Fruit fly (Drosophila melanogaster): ENCODE data around the gene Nrg.

Nrg gene

DNA sequence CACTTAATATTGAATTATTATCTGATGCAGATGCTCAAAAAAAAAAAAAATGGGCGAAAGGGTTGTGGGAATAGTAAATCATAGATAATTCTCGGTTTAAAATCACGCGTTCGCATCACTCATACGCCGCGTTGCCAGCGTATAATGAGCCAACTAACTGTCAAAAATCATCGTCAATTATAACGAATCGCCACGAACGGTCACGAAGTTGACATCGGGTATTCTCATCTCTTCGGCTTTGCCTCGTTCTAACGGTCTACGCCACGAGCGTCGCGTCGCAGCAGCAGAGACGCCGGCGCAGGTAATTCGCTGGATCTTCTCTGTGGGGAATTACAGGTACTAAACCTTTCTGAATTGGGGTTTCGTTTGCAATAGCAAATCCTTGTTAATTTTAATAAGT, 15.8 kb upstream of the Nrg start:
- TF ChIP-seq toe (GFP tag; optimal IDR thresholded peaks at IDR 0.05) = no peak
- TF ChIP-seq kay (GFP tag; ENCODE audit: borderline replicate concordance) = no peak
- TF ChIP-seq CG33017 (tag; optimal IDR thresholded peaks at IDR 0.05) = no peak
- TF ChIP-seq CG14711 (tag; optimal IDR thresholded peaks at IDR 0.05) = no peak
- no peak for TF ChIP-seq Hr96 (GFP tag; optimal IDR thresholded peaks at IDR 0.05)
- no peak for TF ChIP-seq pad (GFP tag; optimal IDR thresholded peaks at IDR 0.05)
- TF ChIP-seq Mnt (GFP tag; optimal IDR thresholded peaks at IDR 0.05) = no peak
- no peak for TF ChIP-seq CG7045 (GFP tag; optimal IDR thresholded peaks at IDR 0.05)
- TF ChIP-seq CG1620 (GFP tag; optimal IDR thresholded peaks at IDR 0.05) = no peak
- TF ChIP-seq Crg-1 (GFP tag; optimal IDR thresholded peaks at IDR 0.05) = no peak
- TF ChIP-seq CG12768 (GFP tag; optimal IDR thresholded peaks at IDR 0.05) = no peak

DNA sequence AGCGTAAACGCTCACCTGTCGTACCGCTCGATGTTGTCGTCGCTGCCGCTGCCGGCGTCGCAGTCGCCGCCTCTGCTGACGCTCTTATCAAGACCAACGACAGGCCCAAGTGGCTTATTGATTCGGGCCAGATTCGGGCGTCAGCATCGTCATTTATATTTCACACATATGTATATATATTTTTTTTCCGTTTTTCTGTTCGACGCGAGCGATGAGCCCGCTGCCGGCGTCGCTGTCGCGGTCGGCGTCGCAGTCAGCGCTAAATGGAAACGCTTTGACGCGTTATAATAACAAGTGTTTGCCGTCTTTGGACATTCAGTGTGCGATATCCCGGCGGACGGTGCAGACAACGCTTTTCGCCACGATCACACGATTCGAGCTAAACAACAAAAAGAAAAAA, 15.1 kb upstream of the Nrg start:
- TF ChIP-seq cic (GFP tag; optimal IDR thresholded peaks at IDR 0.05) (peak; percentile 38), tj (GFP tag; optimal IDR thresholded peaks at IDR 0.05) (no peak)

DNA sequence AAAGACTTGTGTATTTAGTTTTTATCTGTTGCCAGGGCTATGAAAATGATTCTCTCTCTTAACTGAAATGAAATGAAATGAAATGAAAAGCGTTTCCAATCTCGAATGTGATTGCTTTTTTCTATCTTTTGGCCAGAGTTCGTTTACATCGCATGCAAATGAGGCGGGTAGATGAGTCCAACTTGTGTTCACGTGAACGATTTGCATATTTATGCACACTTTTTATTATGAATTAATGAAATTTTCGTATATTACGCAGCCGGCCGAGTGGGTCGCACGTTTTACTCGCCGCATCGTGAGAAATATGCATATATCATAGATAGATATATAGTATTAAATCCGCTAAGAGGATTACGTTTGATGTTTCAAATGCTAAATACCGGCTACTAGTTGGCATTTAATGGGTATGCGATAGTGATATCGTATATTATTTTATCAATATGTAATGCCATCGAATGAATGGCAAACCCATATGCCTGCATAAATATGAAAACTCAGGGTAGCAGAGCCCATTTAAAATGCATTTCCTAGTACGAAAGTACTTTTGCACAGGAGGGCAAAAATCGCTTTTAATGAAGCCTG, 12.1 kb upstream of the Nrg start:
- TF ChIP-seq Hr96 (GFP tag; optimal IDR thresholded peaks at IDR 0.05) (no peak), ovo (GFP tag; optimal IDR thresholded peaks at IDR 0.05) (no peak), cnc (optimal IDR thresholded peaks at IDR 0.05) (no peak), CG5204 (GFP tag; optimal IDR thresholded peaks at IDR 0.05) (no peak), Clk (GFP tag; optimal IDR thresholded peaks at IDR 0.05) (no peak), CG33017 (tag; optimal IDR thresholded peaks at IDR 0.05) (no peak), tj (GFP tag; optimal IDR thresholded peaks at IDR 0.05) (no peak), CG1620 (GFP tag; optimal IDR thresholded peaks at IDR 0.05) (no peak), cic (GFP tag; optimal IDR thresholded peaks at IDR 0.05) (no peak), Crg-1 (GFP tag; optimal IDR thresholded peaks at IDR 0.05) (no peak), CG7101 (tag; optimal IDR thresholded peaks at IDR 0.05) (no peak), toe (GFP tag; optimal IDR thresholded peaks at IDR 0.05) (no peak), Mnt (GFP tag; optimal IDR thresholded peaks at IDR 0.05) (no peak), CG14711 (tag; optimal IDR thresholded peaks at IDR 0.05) (no peak), CG11617 (GFP tag; optimal IDR thresholded peaks at IDR 0.05) (no peak), bab1 (GFP tag; optimal IDR thresholded peaks at IDR 0.05) (no peak), CG12768 (GFP tag; optimal IDR thresholded peaks at IDR 0.05) (no peak), kay (GFP tag; ENCODE audit: borderline replicate concordance) (no peak)

DNA sequence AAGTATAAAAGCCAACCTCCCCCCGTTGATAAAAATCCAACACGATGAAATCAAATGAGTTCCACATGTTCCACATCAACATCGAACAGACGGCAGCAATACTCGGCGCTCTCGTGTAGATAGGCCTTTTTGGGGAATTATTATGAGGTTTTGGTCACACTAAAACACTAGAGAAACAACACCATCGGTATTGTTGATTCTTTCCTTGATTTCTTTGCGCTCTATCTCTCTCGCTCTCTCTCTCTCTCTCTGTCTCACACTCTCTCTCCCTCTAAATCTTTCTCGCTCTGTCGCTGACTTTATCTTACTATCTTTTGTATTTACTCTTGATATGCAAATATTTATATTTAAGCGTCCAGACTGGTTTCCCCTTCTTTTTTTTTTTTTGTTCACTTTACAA, 6.4 kb upstream of the Nrg start:
- TF ChIP-seq Crg-1 (GFP tag; optimal IDR thresholded peaks at IDR 0.05) = no peak
- TF ChIP-seq Hr96 (GFP tag; optimal IDR thresholded peaks at IDR 0.05) = no peak
- TF ChIP-seq bab1 (GFP tag; optimal IDR thresholded peaks at IDR 0.05) = no peak
- TF ChIP-seq kay (GFP tag; ENCODE audit: borderline replicate concordance) = no peak
- TF ChIP-seq CG7101 (tag; optimal IDR thresholded peaks at IDR 0.05) = peak; percentile 49
- no peak for TF ChIP-seq cnc (optimal IDR thresholded peaks at IDR 0.05)
- peak; percentile 23 for TF ChIP-seq CG7045 (GFP tag; optimal IDR thresholded peaks at IDR 0.05)
- no peak for TF ChIP-seq ovo (GFP tag; optimal IDR thresholded peaks at IDR 0.05)
- TF ChIP-seq CG12768 (GFP tag; optimal IDR thresholded peaks at IDR 0.05) = no peak
- no peak for TF ChIP-seq Mnt (GFP tag; optimal IDR thresholded peaks at IDR 0.05)
- TF ChIP-seq CG33017 (tag; optimal IDR thresholded peaks at IDR 0.05) = no peak
- no peak for TF ChIP-seq CG14711 (tag; optimal IDR thresholded peaks at IDR 0.05)

DNA sequence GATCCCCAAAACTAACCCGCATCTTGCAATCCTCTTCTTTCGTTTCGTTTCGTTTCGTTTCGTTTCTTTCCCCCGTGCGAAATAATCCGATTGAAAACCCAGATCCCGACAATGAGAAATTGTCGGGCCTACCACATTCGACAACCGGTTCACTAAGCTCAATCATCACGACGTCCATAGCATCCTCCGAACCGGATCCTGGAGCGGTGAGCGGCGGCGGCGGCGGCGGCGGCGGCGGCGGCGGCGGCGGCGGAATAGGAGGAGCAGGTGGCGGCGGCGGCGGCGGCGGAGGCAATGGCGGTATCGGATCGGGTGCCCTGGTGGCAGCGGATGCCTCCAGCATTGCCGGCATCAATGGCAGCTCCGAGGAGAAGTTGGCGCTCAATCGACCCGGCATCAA, 4.9 kb upstream of the Nrg start:
- no peak for TF ChIP-seq cic (GFP tag; optimal IDR thresholded peaks at IDR 0.05)
- TF ChIP-seq Clk (GFP tag; optimal IDR thresholded peaks at IDR 0.05) = no peak
- no peak for TF ChIP-seq pad (GFP tag; optimal IDR thresholded peaks at IDR 0.05)
- no peak for TF ChIP-seq Hr96 (GFP tag; optimal IDR thresholded peaks at IDR 0.05)
- no peak for TF ChIP-seq CG11617 (GFP tag; optimal IDR thresholded peaks at IDR 0.05)
- no peak for TF ChIP-seq CG1620 (GFP tag; optimal IDR thresholded peaks at IDR 0.05)
- no peak for TF ChIP-seq CG7101 (tag; optimal IDR thresholded peaks at IDR 0.05)
- no peak for TF ChIP-seq Crg-1 (GFP tag; optimal IDR thresholded peaks at IDR 0.05)
- no peak for TF ChIP-seq kay (GFP tag; ENCODE audit: borderline replicate concordance)
- TF ChIP-seq CG5204 (GFP tag; optimal IDR thresholded peaks at IDR 0.05) = no peak
- no peak for TF ChIP-seq cnc (optimal IDR thresholded peaks at IDR 0.05)
- TF ChIP-seq CG7045 (GFP tag; optimal IDR thresholded peaks at IDR 0.05) = no peak
- TF ChIP-seq CG12768 (GFP tag; optimal IDR thresholded peaks at IDR 0.05) = no peak
- no peak for TF ChIP-seq CG14711 (tag; optimal IDR thresholded peaks at IDR 0.05)

DNA sequence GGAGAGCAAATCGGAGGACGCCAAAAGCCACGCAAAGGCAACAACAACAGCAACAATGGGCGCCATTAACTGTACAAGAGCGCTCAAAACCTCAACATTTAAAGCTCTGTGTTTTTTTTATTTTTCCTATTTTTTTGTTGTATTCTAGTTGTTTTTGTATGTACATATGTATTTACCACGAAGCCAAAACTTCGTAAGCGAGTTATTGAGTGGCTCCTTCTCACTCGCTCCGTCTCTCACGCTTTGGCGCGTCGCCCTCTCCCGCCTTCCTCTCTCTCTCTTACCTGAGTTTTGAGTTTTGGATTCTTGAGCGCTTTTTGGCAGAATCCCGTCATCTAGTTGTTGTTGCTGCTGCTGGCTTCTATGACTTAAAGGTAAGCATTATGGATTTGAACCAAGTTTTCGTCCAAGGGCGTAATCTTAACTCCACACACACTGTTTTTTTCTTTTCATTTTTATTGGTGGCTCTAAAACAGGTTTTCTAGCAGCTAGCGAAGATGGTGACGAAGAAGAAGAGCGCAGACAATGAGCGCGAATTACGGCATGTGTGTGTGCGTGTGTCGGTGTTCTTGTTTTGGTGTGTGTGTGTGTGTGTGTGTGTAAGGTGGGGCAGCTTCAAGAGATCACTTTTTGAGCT, 970 bp downstream of the Nrg start:
- TF ChIP-seq CG7101 (tag; optimal IDR thresholded peaks at IDR 0.05) (no peak), pad (GFP tag; optimal IDR thresholded peaks at IDR 0.05) (peak; percentile 67), kay (GFP tag; ENCODE audit: borderline replicate concordance) (no peak), CG12768 (GFP tag; optimal IDR thresholded peaks at IDR 0.05) (no peak), bab1 (GFP tag; optimal IDR thresholded peaks at IDR 0.05) (no peak), CG1620 (GFP tag; optimal IDR thresholded peaks at IDR 0.05) (no peak), Mnt (GFP tag; optimal IDR thresholded peaks at IDR 0.05) (no peak)

DNA sequence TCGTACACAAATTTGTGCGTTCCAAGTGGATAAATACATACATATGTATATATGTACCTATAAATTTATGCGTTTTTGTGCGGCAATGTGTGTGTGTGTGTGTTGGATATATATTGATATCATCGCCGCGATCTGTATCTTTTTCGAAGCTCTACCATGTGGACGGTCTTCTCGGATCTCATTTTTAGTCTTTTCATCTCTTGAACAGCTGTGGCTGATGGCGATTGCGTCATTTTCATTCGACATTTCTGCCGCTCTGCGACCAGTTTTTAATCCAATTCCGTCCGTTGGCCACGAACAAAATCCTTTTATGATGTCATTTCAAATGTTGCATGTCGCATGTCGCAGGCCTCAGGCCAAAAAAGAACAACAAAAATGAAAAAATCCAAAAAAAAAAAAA, 3.3 kb downstream of the Nrg start:
- no peak for TF ChIP-seq CG7045 (GFP tag; optimal IDR thresholded peaks at IDR 0.05)
- TF ChIP-seq kay (GFP tag; ENCODE audit: borderline replicate concordance) = no peak
- no peak for TF ChIP-seq pad (GFP tag; optimal IDR thresholded peaks at IDR 0.05)
- TF ChIP-seq bab1 (GFP tag; optimal IDR thresholded peaks at IDR 0.05) = no peak
- no peak for TF ChIP-seq Hr96 (GFP tag; optimal IDR thresholded peaks at IDR 0.05)
- TF ChIP-seq Mnt (GFP tag; optimal IDR thresholded peaks at IDR 0.05) = no peak
- TF ChIP-seq CG33017 (tag; optimal IDR thresholded peaks at IDR 0.05) = no peak
- TF ChIP-seq CG14711 (tag; optimal IDR thresholded peaks at IDR 0.05) = no peak
- TF ChIP-seq cnc (optimal IDR thresholded peaks at IDR 0.05) = no peak
- no peak for TF ChIP-seq Clk (GFP tag; optimal IDR thresholded peaks at IDR 0.05)
- TF ChIP-seq CG7101 (tag; optimal IDR thresholded peaks at IDR 0.05) = no peak
- TF ChIP-seq CG5204 (GFP tag; optimal IDR thresholded peaks at IDR 0.05) = no peak
- no peak for TF ChIP-seq tj (GFP tag; optimal IDR thresholded peaks at IDR 0.05)
- TF ChIP-seq CG12768 (GFP tag; optimal IDR thresholded peaks at IDR 0.05) = no peak
- no peak for TF ChIP-seq cic (GFP tag; optimal IDR thresholded peaks at IDR 0.05)
- TF ChIP-seq CG11617 (GFP tag; optimal IDR thresholded peaks at IDR 0.05) = no peak
